Fruit fly (Drosophila melanogaster) whole organism, prepupa: ENCODE measurements around the gene Bace.

Experiments used
- CG4318 ChIP-seq: fragments of 200-800 bp; sonication (Bioruptor generic); optimal IDR thresholded peaks from 3 replicates; lab custom pipeline; 2017; ENCODE audit warnings: missing biosample characterization, mild to moderate bottlenecking, missing genetic modification characterization
- CG8319 ChIP-seq: fragments of 200-800 bp; sonication (Bioruptor generic); optimal IDR thresholded peaks from 3 replicates; lab custom pipeline; 2016; ENCODE audit warnings: missing biosample characterization, missing genetic modification characterization
- CG9139 ChIP-seq: fragments of 200-800 bp; sonication (Bioruptor generic); optimal IDR thresholded peaks from 3 replicates; lab custom pipeline; 2017; ENCODE audit warnings: missing biosample characterization, mild to moderate bottlenecking, missing genetic modification characterization
- dsx ChIP-seq: fragments of 200-800 bp; optimal IDR thresholded peaks from 3 replicates; lab custom pipeline; 2019; ENCODE audit warnings: missing biosample characterization, mild to moderate bottlenecking, missing genetic modification characterization, moderate library complexity; ENCODE audit not compliant: poor library complexity, severe bottlenecking
- lz ChIP-seq: fragments of 200-800 bp; sonication (Bioruptor generic); optimal IDR thresholded peaks from 3 replicates; lab custom pipeline; 2016; ENCODE audit warnings: missing biosample characterization, missing genetic modification characterization
- topi ChIP-seq: fragments of 200-800 bp; sonication (Bioruptor generic); optimal IDR thresholded peaks from 3 replicates; lab custom pipeline; 2016; ENCODE audit warnings: missing biosample characterization, missing genetic modification characterization

dm6 chr2L:8542234-8542572, 46.1 kb upstream of the Bace start:
- TF ChIP-seq CG9139 (GFP tag; lab: Kevin White, UChicago) (no peak), dsx (GFP tag; lab: Kevin White, UChicago) (no peak), topi (GFP tag; lab: Kevin White, UChicago) (no peak), CG4318 (GFP tag; lab: Kevin White, UChicago) (no peak), CG8319 (GFP tag; lab: Kevin White, UChicago) (no peak), lz (GFP tag; lab: Kevin White, UChicago) (no peak)
